Worm (Caenorhabditis elegans) whole organism, early embryonic: ENCODE data around the gene W01C9.2.

ENCODE experiments used
- F13C5.2 ChIP-seq: sonication (generic microtip); optimal IDR thresholded peaks from 2 replicates; lab custom pipeline; 2017; ENCODE audit warnings: mild to moderate bottlenecking, missing genetic modification characterization, inconsistent platforms, missing compliant biosample characterization
- aly-1 ChIP-seq: sonication (generic microtip); optimal IDR thresholded peaks from 2 replicates; lab custom pipeline; 2016; ENCODE audit warnings: missing genetic modification characterization, missing compliant biosample characterization
- pes-1 ChIP-seq: fragments of 200-800 bp; sonication (Bioruptor generic); IDR thresholded peaks from 2 replicates; pipeline ENCODE4 v1.3.6; 2022; ENCODE audit warnings: missing genetic modification reagents, missing genetic modification characterization, missing compliant biosample characterization

DNA sequence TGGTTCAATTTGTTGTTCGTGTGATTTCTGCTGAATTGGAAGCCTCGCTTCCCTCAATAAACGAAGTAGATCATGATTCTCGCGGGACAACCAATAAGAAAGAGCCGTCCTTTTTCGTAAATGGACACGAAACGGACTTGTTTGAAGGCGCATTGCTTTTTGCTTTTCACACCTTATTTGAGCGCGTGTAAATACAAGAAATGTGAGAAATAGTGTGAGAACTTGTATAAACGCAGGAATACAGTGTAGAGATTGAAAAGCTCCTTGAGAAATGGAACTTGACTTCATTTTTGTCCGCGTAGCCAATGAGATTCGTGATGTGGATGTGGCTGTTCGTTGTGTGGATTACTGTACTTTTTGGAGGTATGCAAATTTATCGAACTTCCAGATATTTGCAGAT, 15.5 kb upstream of the W01C9.2 start, which contains the start of gene cht-2:
- TF ChIP-seq pes-1 (GFP tag; lab: Robert Waterston, UW) (no peak), F13C5.2 (tag; lab: Kevin White, UChicago) (no peak), aly-1 (tag; lab: Kevin White, UChicago) (no peak)
